Worm (Caenorhabditis elegans) whole organism, young adult: Measurements from ENCODE around the gene F36H5.10.

Source experiments
- B0019.2 ChIP-seq: fragments of 200-800 bp; sonication (Bioruptor generic); conservative IDR thresholded peaks from 2 replicates; pipeline ENCODE4 v1.3.6; 2022; ENCODE audit warnings: missing genetic modification reagents, missing genetic modification characterization, missing compliant biosample characterization
- F22D6.2 ChIP-seq: sonication (generic microtip); optimal IDR thresholded peaks from 2 replicates; lab custom pipeline; 2016; ENCODE audit warnings: mild to moderate bottlenecking, missing genetic modification characterization, missing compliant biosample characterization
- F33H1.4 ChIP-seq: fragments of 200-800 bp; sonication (Bioruptor generic); IDR thresholded peaks from 2 replicates; pipeline ENCODE4 v1.3.6; 2022; ENCODE audit warnings: missing genetic modification reagents, missing genetic modification characterization, missing compliant biosample characterization
- F39B2.1 ChIP-seq: fragments of 200-800 bp; sonication (Bioruptor generic); IDR thresholded peaks from 2 replicates; pipeline ENCODE4 v1.3.6; 2022; ENCODE audit warnings: missing genetic modification reagents, missing genetic modification characterization, missing compliant biosample characterization
- F55B11.4 ChIP-seq: sonication (generic microtip); optimal IDR thresholded peaks from 2 replicates; lab custom pipeline; 2016; ENCODE audit warnings: missing compliant biosample characterization, missing genetic modification characterization, borderline replicate concordance; ENCODE audit not compliant: insufficient read depth
- K11D2.4 ChIP-seq: fragments of 200-800 bp; sonication (Bioruptor generic); IDR thresholded peaks from 2 replicates; pipeline ENCODE4 v1.3.6; 2022; ENCODE audit warnings: missing genetic modification reagents, missing genetic modification characterization, missing compliant biosample characterization
- T07F8.4 ChIP-seq: sonication (generic microtip); optimal IDR thresholded peaks from 2 replicates; lab custom pipeline; 2016; ENCODE audit warnings: mild to moderate bottlenecking, missing genetic modification characterization, moderate library complexity, missing compliant biosample characterization
- Y53F4B.3 ChIP-seq: fragments of 200-800 bp; sonication (Bioruptor generic); IDR thresholded peaks from 2 replicates; pipeline ENCODE4 v1.3.6; 2022; ENCODE audit warnings: missing genetic modification reagents, missing genetic modification characterization, missing compliant biosample characterization
- Y53G8AR.9 ChIP-seq: fragments of 200-800 bp; sonication (Bioruptor generic); conservative IDR thresholded peaks from 2 replicates; pipeline ENCODE4 v1.3.6; 2022; ENCODE audit warnings: missing genetic modification reagents, missing genetic modification characterization, missing compliant biosample characterization
- Y67H2A.10 ChIP-seq: fragments of 200-800 bp; sonication (Bioruptor generic); conservative IDR thresholded peaks from 2 replicates; pipeline ENCODE4 v1.3.6; 2022; ENCODE audit warnings: missing genetic modification reagents, missing genetic modification characterization, missing compliant biosample characterization
- akir-1 ChIP-seq: fragments of 200-800 bp; sonication (Bioruptor generic); optimal IDR thresholded peaks from 2 replicates; lab custom pipeline; 2018; ENCODE audit warnings: mild to moderate bottlenecking, missing genetic modification characterization, moderate library complexity, missing compliant biosample characterization
- ama-1 ChIP-seq, 3 experiments: fragments of 150-350 bp in 1 of 3; sonication (generic microtip) in 2 of 3; optimal IDR thresholded peaks; 2 replicates each; lab custom pipeline; 2014 to 2018; ENCODE audit warnings: missing biosample characterization in 2 of 3, missing genetic modification characterization in 2 of 3, missing genetic modification reagents in 2 of 3
- aptf-2 ChIP-seq: fragments of 200-800 bp; sonication (Bioruptor generic); conservative IDR thresholded peaks from 2 replicates; pipeline ENCODE4 v1.3.6; 2022; ENCODE audit warnings: missing genetic modification reagents, missing genetic modification characterization, missing compliant biosample characterization
- athp-1 ChIP-seq: sonication (generic microtip); optimal IDR thresholded peaks from 2 replicates; lab custom pipeline; 2017; ENCODE audit warnings: mild to moderate bottlenecking, missing genetic modification characterization, missing compliant biosample characterization
- attf-3 ChIP-seq: fragments of 200-800 bp; sonication (Bioruptor generic); conservative IDR thresholded peaks from 2 replicates; pipeline ENCODE4 v1.3.6; 2022; ENCODE audit warnings: missing genetic modification reagents, missing genetic modification characterization, missing compliant biosample characterization
- attf-5 ChIP-seq: fragments of 200-800 bp; sonication (Bioruptor generic); optimal IDR thresholded peaks from 2 replicates; lab custom pipeline; 2018; ENCODE audit warnings: mild to moderate bottlenecking, missing genetic modification characterization, missing compliant biosample characterization
- bed-1 ChIP-seq: fragments of 200-800 bp; sonication (Bioruptor generic); IDR thresholded peaks from 2 replicates; pipeline ENCODE4 v1.3.6; 2022; ENCODE audit warnings: missing genetic modification reagents, missing genetic modification characterization, missing compliant biosample characterization
- ccch-3 ChIP-seq: fragments of 200-800 bp; sonication (Bioruptor generic); optimal IDR thresholded peaks from 2 replicates; lab custom pipeline; 2018; ENCODE audit warnings: mild to moderate bottlenecking, missing genetic modification characterization, missing compliant biosample characterization
- cebp-2 ChIP-seq: fragments of 200-800 bp; sonication (Bioruptor generic); IDR thresholded peaks from 2 replicates; pipeline ENCODE4 v1.3.6; 2022; ENCODE audit warnings: missing genetic modification characterization, missing compliant biosample characterization
- ceh-40 ChIP-seq: fragments of 200-800 bp; sonication (Bioruptor generic); IDR thresholded peaks from 2 replicates; pipeline ENCODE4 v1.3.6; 2022; ENCODE audit warnings: missing genetic modification characterization, missing compliant biosample characterization
- ceh-91 ChIP-seq: fragments of 200-800 bp; sonication (Bioruptor generic); IDR thresholded peaks from 2 replicates; pipeline ENCODE4 v1.3.6; 2022; ENCODE audit warnings: missing genetic modification reagents, missing genetic modification characterization, missing compliant biosample characterization
- dox-1 ChIP-seq: fragments of 200-800 bp; sonication (Bioruptor generic); IDR thresholded peaks from 2 replicates; pipeline ENCODE4 v1.3.6; 2022; ENCODE audit warnings: missing genetic modification reagents, missing genetic modification characterization, missing compliant biosample characterization
- egrh-3 ChIP-seq: fragments of 200-800 bp; sonication (Bioruptor generic); IDR thresholded peaks from 2 replicates; pipeline ENCODE4 v1.3.6; 2022; ENCODE audit warnings: missing genetic modification reagents, missing genetic modification characterization, missing compliant biosample characterization
- gei-17 ChIP-seq: fragments of 200-800 bp; sonication (Bioruptor generic); optimal IDR thresholded peaks from 2 replicates; lab custom pipeline; 2018; ENCODE audit warnings: mild to moderate bottlenecking, missing genetic modification characterization, missing compliant biosample characterization
- him-1 ChIP-seq: sonication (generic microtip); optimal IDR thresholded peaks from 2 replicates; lab custom pipeline; 2016; ENCODE audit warnings: missing genotype, missing genetic modification reagents, missing genetic modification characterization, missing compliant biosample characterization
- hlh-12 ChIP-seq: sonication (generic microtip); optimal IDR thresholded peaks from 2 replicates; lab custom pipeline; 2016; ENCODE audit warnings: missing genetic modification characterization, missing compliant biosample characterization
- hrde-1 ChIP-seq: sonication (generic microtip); optimal IDR thresholded peaks from 2 replicates; lab custom pipeline; 2016; ENCODE audit warnings: missing genetic modification characterization, mild to moderate bottlenecking, missing compliant biosample characterization, moderate library complexity, missing genotype, missing genetic modification reagents, borderline replicate concordance
- let-526 ChIP-seq: fragments of 200-800 bp; sonication (Bioruptor generic); IDR thresholded peaks from 2 replicates; pipeline ENCODE4 v1.3.6; 2022; ENCODE audit warnings: missing genetic modification reagents, missing genetic modification characterization, missing compliant biosample characterization
- let-607 ChIP-seq, 2 experiments: fragments of 200-800 bp in 1 of 2; sonication (Bioruptor generic) in 1 of 2; sonication (generic microtip) in 1 of 2; optimal IDR thresholded peaks; 2 replicates each; lab custom pipeline; 2016 to 2018; ENCODE audit warnings: mild to moderate bottlenecking in 2 of 2, missing compliant biosample characterization in 2 of 2, missing genetic modification characterization in 2 of 2, moderate library complexity in 2 of 2, missing genotype in 1 of 2
- lin-26 ChIP-seq: fragments of 200-800 bp; sonication (Bioruptor generic); IDR thresholded peaks from 2 replicates; pipeline ENCODE4 v1.3.6; 2022; ENCODE audit warnings: missing genetic modification reagents, missing genetic modification characterization, missing compliant biosample characterization
- lin-40 ChIP-seq: sonication (generic microtip); optimal IDR thresholded peaks from 2 replicates; lab custom pipeline; 2016; ENCODE audit warnings: missing genetic modification characterization, mild to moderate bottlenecking, missing compliant biosample characterization, missing genotype, missing genetic modification reagents
- lin-54 ChIP-seq: fragments of 200-800 bp; sonication (Bioruptor generic); optimal IDR thresholded peaks from 2 replicates; lab custom pipeline; 2018; ENCODE audit warnings: mild to moderate bottlenecking, missing genetic modification characterization, missing compliant biosample characterization
- mxl-1 ChIP-seq: sonication (generic microtip); optimal IDR thresholded peaks from 2 replicates; lab custom pipeline; 2016; ENCODE audit warnings: missing genetic modification characterization, missing compliant biosample characterization
- nhr-80 ChIP-seq: sonication (generic microtip); optimal IDR thresholded peaks from 2 replicates; lab custom pipeline; 2016; ENCODE audit warnings: missing genetic modification characterization, missing compliant biosample characterization
- pbrm-1 ChIP-seq: fragments of 200-800 bp; sonication (Bioruptor generic); IDR thresholded peaks from 2 replicates; pipeline ENCODE4 v1.3.6; 2022; ENCODE audit warnings: missing genetic modification reagents, missing genetic modification characterization, missing compliant biosample characterization
- rcor-1 ChIP-seq: fragments of 200-800 bp; sonication (Bioruptor generic); IDR thresholded peaks from 2 replicates; pipeline ENCODE4 v1.3.6; 2022; ENCODE audit warnings: missing genetic modification reagents, missing genetic modification characterization, missing compliant biosample characterization
- snpc-3.4 ChIP-seq: sonication (generic microtip); optimal IDR thresholded peaks from 2 replicates; lab custom pipeline; 2017; ENCODE audit warnings: missing genetic modification characterization, mild to moderate bottlenecking, missing compliant biosample characterization, antibody characterized with exemption, moderate library complexity, missing genotype, missing genetic modification reagents
- snpc-4 ChIP-seq, 5 experiments: fragments of 150-350 bp in 1 of 5; sonication (generic microtip) in 4 of 5; optimal IDR thresholded peaks; 2 replicates each; lab custom pipeline; 2014 to 2018; ENCODE audit warnings: missing genetic modification characterization in 5 of 5, missing biosample characterization in 3 of 5, antibody characterized with exemption in 2 of 5, mild to moderate bottlenecking in 2 of 5, missing compliant biosample characterization in 2 of 5, missing genotype in 2 of 5, moderate library complexity in 2 of 5, missing genetic modification reagents in 1 of 5
- unc-130 ChIP-seq: sonication (generic microtip); optimal IDR thresholded peaks from 2 replicates; lab custom pipeline; 2016; ENCODE audit warnings: missing genetic modification reagents, missing genetic modification characterization, missing compliant biosample characterization
- xnd-1 ChIP-seq: sonication (generic microtip); optimal IDR thresholded peaks from 2 replicates; lab custom pipeline; 2016; ENCODE audit warnings: missing genotype, missing genetic modification reagents, missing genetic modification characterization, missing compliant biosample characterization
- ztf-22 ChIP-seq: fragments of 200-800 bp; sonication (Bioruptor generic); optimal IDR thresholded peaks from 2 replicates; lab custom pipeline; 2018; ENCODE audit warnings: mild to moderate bottlenecking, missing genetic modification characterization, moderate library complexity, missing compliant biosample characterization
- ztf-3 ChIP-seq: fragments of 200-800 bp; sonication (Bioruptor generic); optimal IDR thresholded peaks from 2 replicates; lab custom pipeline; 2018; ENCODE audit warnings: mild to moderate bottlenecking, missing genetic modification characterization, missing compliant biosample characterization

Gene F36H5.10

DNA sequence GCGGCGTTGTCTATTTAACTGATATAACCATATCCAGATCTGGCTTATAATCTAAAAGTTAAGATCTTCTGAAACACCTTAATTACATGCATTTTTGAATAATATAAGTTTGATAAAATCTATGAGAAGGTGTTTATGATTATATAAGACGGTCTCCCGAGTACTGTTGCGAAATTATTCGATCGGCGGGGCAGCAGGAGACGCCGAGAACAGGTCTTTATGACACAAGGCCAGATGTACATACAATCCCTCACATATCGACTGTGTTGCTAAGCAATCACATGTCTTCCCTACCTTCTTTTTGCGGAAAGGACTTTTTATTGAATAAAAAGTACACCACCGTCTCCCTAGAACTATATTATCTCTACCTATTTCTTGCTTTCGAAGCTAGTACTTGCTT is 551 bp upstream of the F36H5.10 start, which contains the start of gene fbxb-53:
TSS of gene fbxb-53 (plus strand) at position 301 of the 400 bp plus-strand sequence.
- TF ChIP-seq F22D6.2 (tag; lab: Kevin White, UChicago) (no peak), dox-1 (no peak), bed-1 (GFP tag; lab: Robert Waterston, UW) (no peak), Y53F4B.3 (GFP tag; lab: Robert Waterston, UW) (no peak), hlh-12 (no peak), pbrm-1 (no peak), nhr-80 (no peak), let-607 (tag; optimal IDR thresholded peaks at IDR 0.05; lab: Kevin White, UChicago) (no peak), mxl-1 (tag; lab: Kevin White, UChicago) (no peak)

- TF ChIP-seq xnd-1 (tag; lab: Kevin White, UChicago) (no peak), unc-130 (GFP tag; lab: Kevin White, UChicago) (no peak)
These were observed 2.5 kb downstream of the F36H5.10 start, which contains the start of gene F36H5.18 for ce11 chrII:1759602-1760001. Gene F36H5.18, plus strand, starts transcription at chrII:1759902.

DNA sequence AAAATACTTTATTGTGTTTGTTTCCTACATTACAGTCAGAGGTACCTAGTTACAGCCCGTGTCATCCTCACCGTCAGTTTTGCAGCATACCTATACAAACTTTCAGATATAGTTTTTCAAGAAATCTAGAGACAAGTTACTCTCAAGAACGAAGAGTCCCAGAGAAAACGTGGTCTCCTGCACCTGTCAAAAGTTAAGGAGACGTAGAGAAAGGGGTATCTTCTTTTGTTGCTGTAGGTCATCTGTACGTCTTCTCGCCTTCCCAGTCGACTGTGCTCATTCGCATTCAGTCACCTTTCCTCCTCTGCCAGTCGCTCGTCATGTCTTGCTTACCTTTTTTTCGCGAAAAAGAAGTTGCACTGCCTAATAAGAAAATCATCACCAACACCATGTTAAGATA is 4.4 kb downstream of the F36H5.10 start, which contains the start of gene F36H5.4:
TSS of gene F36H5.4 (plus strand) at position 301 of the 400 bp plus-strand sequence.
- TF ChIP-seq F39B2.1 = no peak
- no peak for TF ChIP-seq ceh-91 (GFP tag; lab: Robert Waterston, UW)
- TF ChIP-seq hrde-1 (tag; lab: Kevin White, UChicago) = no peak
- no peak for TF ChIP-seq lin-40
- no peak for TF ChIP-seq K11D2.4 (GFP tag; lab: Robert Waterston, UW)
- no peak for TF ChIP-seq Y67H2A.10 (GFP tag; lab: Robert Waterston, UW)
- no peak for TF ChIP-seq ccch-3
- no peak for TF ChIP-seq snpc-4 (GFP tag; optimal IDR thresholded peaks at IDR 0.05; lab: Kevin White, UChicago)
- TF ChIP-seq snpc-4 (tag; optimal IDR thresholded peaks at IDR 0.05; lab: Kevin White, UChicago) = no peak
- TF ChIP-seq xnd-1 (tag; lab: Kevin White, UChicago) = no peak
- TF ChIP-seq T07F8.4 (tag; lab: Kevin White, UChicago) = no peak
- no peak for TF ChIP-seq akir-1 (GFP tag; lab: Kevin White, UChicago)
- TF ChIP-seq F33H1.4 (GFP tag; lab: Robert Waterston, UW) = no peak
- TF ChIP-seq rcor-1 (GFP tag; lab: Robert Waterston, UW) = no peak
- no peak for TF ChIP-seq cebp-2 (GFP tag; lab: Robert Waterston, UW)
- no peak for TF ChIP-seq egrh-3 (GFP tag; lab: Robert Waterston, UW)
- TF ChIP-seq, all 124 proteins: peak for 0

ce11 chrII:1763072-1763471 is 5.9 kb downstream of the F36H5.10 start, which contains the start of gene math-28:
Gene math-28, plus strand, starts transcription at chrII:1763372.
- no peak for TF ChIP-seq him-1
- TF ChIP-seq gei-17 (GFP tag; lab: Kevin White, UChicago) = no peak
- no peak for TF ChIP-seq aptf-2 (GFP tag; lab: Robert Waterston, UW)
- no peak for TF ChIP-seq let-526 (GFP tag; lab: Robert Waterston, UW)
- no peak for TF ChIP-seq lin-54
- TF ChIP-seq ztf-3 (GFP tag; lab: Kevin White, UChicago) = no peak
- no peak for TF ChIP-seq ztf-22 (GFP tag; lab: Kevin White, UChicago)

DNA sequence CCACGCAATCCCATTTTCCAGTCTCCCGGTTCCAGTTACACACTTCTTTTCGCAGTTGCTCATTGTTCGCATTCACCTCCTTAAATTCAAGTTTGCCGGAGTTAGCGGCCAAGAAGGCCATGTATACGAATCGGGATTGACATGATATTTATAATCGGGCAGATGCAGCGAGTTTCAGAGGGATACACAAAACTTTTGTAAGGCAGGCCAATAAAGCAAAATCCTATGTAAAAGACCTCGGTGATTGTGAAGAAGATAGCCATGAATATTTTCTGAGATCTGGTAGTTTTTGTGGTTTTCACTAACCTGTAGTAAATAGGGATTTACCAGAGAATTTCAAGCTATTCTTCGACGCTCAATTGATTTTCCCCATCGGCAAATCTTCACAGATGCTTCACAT is 9.6 kb downstream of the F36H5.10 start:
- no peak for TF ChIP-seq B0019.2 (GFP tag; lab: Robert Waterston, UW)
- TF ChIP-seq hrde-1 (tag; lab: Kevin White, UChicago) = no peak
- no peak for TF ChIP-seq snpc-3.4 (tag; lab: Kevin White, UChicago)
- no peak for TF ChIP-seq ceh-40 (GFP tag; lab: Robert Waterston, UW)
- TF ChIP-seq athp-1 (tag; lab: Kevin White, UChicago) = no peak
- TF ChIP-seq attf-5 (GFP tag; lab: Kevin White, UChicago) = no peak
- TF ChIP-seq attf-3 (GFP tag; lab: Robert Waterston, UW) = no peak
- TF ChIP-seq Y53G8AR.9 (GFP tag; lab: Robert Waterston, UW) = no peak
- TF ChIP-seq F55B11.4 (tag; lab: Kevin White, UChicago) = no peak
- no peak for TF ChIP-seq aptf-2 (GFP tag; lab: Robert Waterston, UW)
- no peak for TF ChIP-seq lin-26 (GFP tag; lab: Robert Waterston, UW)
- TF ChIP-seq ama-1 (optimal IDR thresholded peaks at IDR 0.05; lab: Kevin White, UChicago) = no peak
- no peak for TF ChIP-seq ama-1 (GFP tag; optimal IDR thresholded peaks at IDR 0.05; lab: Kevin White, UChicago)
